Fruit fly (Drosophila melanogaster): ENCODE measurements around the gene MetRS-m.

The MetRS-m gene

DNA sequence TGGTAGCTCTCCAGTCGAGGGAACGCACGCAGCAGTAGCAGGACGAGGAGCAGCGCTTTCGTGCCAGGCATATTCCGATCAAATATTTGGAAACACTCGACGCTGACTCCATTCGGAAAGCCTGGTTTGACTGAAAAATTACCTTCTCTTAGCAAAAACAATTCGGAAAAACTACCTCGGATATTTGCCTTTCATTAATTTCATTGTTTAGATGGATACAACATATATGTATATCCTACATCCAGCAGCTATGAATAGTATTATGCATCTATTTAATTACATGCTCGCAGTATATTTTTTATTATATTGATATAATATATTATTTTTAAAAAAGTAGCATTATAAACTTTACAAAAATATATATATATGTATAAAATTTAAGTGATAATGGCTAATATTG, 1.3 kb upstream of the MetRS-m start, which contains the start of gene CG14840:
Gene CG14840, minus strand, starts transcription at position 101 of the 400 bp plus-strand sequence.
- no peak for TF ChIP-seq noc (tag; optimal IDR thresholded peaks at IDR 0.05)

DNA sequence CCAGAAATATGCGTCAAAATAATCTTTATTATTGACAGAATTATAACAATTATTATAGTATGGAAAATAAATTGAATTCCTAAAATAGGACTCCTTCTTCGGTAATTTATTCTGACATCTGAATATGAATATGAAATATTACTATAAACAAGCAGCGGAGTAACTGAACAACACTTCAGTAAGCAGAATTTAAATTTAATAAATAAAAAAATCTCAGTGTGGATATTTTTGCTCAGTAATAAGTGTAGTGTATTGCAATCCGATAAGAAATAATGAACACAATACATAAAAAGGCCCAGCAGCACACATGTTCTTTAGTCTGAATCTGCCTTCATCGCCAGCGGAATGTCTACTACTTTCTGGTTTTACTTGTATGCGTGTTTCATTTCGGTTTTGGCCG, 4.0 kb downstream of the MetRS-m start, which contains the start of gene CG43179:
Gene CG43179, plus strand, starts transcription at position 301 of the 400 bp plus-strand sequence.
- no peak for TF ChIP-seq noc (tag; optimal IDR thresholded peaks at IDR 0.05)

DNA sequence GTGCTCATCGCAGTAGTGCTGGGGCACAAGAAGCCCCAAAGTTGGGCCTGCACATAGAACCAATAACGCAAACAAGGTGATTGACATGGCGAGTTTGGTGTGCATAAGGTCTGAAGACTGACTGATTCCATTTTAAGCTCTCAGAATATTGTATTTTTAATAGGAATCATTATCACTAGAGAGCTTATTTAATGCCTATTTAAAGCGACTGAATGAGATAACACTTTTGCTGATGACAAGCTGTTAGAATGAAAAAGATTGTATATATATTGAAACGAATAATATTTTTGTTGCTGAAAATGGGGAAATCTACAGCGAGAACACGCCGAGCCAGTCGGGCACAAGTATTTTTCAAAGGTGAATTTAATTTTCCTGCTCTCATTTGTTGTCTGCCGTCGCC, 14.4 kb downstream of the MetRS-m start, which contains the start of gene CG9616:
Gene CG9616, minus strand, starts transcription at position 101 of the 400 bp plus-strand sequence.
- no peak for TF ChIP-seq noc (tag; optimal IDR thresholded peaks at IDR 0.05)

DNA sequence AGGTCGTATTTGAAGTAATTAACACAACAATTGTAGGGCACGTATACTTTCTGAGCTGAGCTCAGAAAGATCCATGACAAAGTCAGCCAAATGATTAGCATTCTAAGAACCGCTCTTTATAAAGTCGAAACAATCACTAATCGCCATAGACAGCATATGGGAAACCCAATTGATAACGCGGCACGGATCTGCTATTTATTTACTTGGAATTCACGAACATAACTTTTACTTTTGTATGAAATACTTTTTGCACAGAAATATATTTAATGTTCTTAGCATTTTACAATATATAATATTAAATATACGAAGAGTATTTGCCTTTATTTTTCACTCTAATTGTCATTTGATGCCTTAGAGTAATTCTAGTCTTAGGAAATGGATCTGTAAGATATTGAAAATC, 15.2 kb downstream of the MetRS-m start, which contains the start of gene CG43291:
Gene CG43291, minus strand, starts transcription at position 101 of the 400 bp plus-strand sequence.
- no peak for TF ChIP-seq noc (tag; optimal IDR thresholded peaks at IDR 0.05)

DNA sequence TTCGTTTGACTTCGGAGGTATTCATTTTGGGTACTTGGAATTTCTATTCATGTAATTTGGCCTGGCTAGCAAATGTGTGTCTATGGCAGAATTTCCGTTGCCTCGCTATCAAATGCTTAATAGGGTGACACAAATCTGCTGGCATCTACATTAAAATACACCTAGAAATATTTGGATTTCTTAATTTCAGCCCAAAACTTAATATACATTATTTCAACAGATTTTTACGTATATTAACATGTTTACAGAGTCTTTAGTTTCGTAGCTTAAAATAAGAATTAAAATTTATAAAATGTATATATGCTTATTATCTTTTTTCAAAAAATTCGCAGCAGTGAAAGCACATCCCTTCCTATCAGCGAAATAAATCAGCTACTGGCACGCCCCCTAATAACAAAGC, 30.7 kb downstream of the MetRS-m start, which contains the start of gene CG9624:
Gene CG9624, minus strand, starts transcription at position 101 of the 400 bp plus-strand sequence.
- no peak for TF ChIP-seq noc (tag; optimal IDR thresholded peaks at IDR 0.05)

DNA sequence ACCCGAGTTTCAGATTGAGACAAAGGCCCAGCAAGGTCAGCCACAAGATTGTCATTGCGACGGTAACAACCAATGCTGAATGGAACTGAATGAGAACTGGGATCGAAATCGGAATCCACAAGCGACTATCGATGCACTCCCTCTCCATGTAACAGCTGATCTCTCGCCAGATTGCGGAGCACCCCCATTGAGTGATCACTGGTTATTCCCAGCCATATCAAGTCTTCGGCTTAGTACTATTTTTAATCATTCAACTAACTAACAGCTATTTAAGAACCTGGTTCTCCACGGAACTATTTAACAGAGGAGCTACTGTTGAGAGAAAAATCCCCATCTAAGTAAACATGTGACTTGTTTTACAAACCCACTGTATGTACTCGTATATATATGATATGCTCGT, 33.1 kb downstream of the MetRS-m start, which contains the start of gene CG9631:
Gene CG9631, minus strand, starts transcription at position 101 of the 400 bp plus-strand sequence.
- no peak for TF ChIP-seq noc (tag; optimal IDR thresholded peaks at IDR 0.05)

DNA sequence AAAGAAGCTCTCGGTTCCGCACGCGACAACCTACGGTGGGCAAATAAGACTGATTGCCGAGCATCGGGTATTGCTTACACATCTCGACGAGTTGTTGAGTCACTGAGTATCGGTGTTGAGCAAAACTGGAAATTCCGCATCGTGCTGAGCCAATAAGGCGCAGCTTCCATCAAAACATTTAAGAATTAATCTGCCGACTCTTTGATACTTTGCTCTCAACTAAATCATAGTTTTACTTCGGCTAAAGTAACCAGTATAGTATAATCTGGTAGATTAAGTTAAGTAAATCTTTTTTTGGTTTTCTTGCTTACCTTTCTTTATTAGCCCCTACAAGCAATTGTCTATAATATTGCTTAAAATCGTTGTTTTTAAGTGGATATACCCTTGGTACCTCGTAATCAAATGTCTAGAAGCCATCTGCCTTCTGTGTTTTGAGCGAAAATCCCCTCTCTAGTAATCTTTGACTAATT, 35.7 kb downstream of the MetRS-m start, which contains the start of gene Sp212:
Gene Sp212, minus strand, starts transcription at position 51 of the 470 bp plus-strand sequence.
- peak; percentile 33 for TF ChIP-seq noc (tag; optimal IDR thresholded peaks at IDR 0.05)

DNA sequence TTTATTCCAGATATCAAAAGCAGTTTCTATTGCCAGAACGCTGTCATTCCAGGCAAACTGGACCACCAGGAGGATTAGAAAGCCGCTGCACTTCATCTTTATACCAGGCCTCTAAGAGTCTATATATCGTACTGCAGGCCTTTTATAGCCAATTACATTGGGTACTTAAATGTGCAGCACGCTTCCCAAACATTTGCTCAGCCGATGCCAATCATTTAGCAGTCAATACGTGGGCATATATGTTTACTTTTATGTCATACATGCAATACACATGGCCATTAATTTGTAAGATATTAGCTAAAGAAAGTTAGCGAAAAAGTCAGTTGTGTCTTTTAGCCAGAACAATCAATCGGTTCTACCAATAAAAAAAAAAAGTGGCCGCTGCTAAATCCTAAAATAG, 38.3 kb downstream of the MetRS-m start, which contains the start of gene CG33109:
Gene CG33109, minus strand, starts transcription at position 101 of the 400 bp plus-strand sequence.
- no peak for TF ChIP-seq noc (tag; optimal IDR thresholded peaks at IDR 0.05)

DNA sequence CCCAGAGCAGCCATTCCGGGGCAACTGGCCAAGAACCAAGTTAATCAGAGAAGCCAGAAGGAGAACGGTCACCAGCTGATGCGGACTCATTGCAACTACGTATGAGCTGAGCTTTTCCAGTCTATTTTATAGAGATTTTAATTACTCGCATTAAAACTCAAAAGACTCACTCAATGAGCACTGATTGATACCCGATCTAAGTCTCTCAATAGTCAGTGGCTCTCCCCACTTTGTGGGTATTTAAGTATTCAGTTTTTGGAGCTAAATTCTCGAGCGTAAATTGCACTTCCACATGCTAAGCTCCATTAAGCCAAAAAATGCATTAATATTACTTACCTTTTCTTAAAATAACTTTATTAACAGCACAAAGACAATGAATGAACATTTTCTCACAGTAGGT, 39.7 kb downstream of the MetRS-m start, which contains the start of gene CG31326:
Gene CG31326, minus strand, starts transcription at position 101 of the 400 bp plus-strand sequence.
- no peak for TF ChIP-seq noc (tag; optimal IDR thresholded peaks at IDR 0.05)

DNA sequence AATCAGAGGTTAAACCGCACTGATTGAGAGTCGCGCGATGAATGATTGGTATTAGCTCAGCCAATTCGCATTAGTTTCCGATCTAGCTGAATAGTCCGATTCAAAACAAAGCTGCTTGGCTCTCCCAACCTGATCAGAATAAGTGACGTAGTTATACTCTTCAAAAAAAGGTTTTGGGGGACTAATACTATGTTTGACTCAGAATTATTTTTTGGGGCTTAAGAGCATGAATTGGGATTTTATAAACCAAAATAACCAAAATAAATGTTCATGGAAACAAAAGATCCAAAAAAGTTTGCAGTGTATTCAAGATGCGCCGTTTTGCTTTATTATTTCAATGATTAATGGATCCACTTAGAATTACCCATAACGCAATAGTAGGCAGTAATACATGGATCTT, 42.0 kb downstream of the MetRS-m start, which contains the start of gene CG9649:
Gene CG9649, minus strand, starts transcription at position 44 of the 400 bp plus-strand sequence.
- TF ChIP-seq noc (tag; optimal IDR thresholded peaks at IDR 0.05): no peak

DNA sequence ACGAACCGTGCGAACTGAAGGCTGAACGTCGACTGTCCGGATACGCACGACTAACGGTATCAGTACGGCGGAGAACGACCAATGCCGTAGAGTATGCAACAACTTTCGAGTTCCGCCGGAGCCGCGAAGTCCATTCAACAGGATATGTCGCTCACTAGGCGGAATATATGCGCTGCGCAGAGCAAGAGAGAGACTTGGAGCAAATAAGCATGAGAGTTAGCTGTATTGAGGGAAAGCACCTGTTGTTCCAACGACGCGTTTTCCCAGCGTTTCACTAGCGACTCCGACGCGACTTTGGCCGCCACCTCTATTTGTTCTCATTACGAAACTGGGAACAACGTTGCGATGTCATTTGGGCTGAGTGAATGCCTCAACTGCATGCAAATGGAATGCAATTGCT, 45.0 kb downstream of the MetRS-m start, which contains the start of gene Dop1R1:
Gene Dop1R1, minus strand, starts transcription at position 35 of the 400 bp plus-strand sequence.
- TF ChIP-seq noc (tag; optimal IDR thresholded peaks at IDR 0.05): no peak
